Fruit fly (Drosophila melanogaster): ENCODE results near the gene disco-r.
A peak's percentile ranks its signal among the peaks of the same experiment; 100 is the strongest.

disco-r gene

DNA sequence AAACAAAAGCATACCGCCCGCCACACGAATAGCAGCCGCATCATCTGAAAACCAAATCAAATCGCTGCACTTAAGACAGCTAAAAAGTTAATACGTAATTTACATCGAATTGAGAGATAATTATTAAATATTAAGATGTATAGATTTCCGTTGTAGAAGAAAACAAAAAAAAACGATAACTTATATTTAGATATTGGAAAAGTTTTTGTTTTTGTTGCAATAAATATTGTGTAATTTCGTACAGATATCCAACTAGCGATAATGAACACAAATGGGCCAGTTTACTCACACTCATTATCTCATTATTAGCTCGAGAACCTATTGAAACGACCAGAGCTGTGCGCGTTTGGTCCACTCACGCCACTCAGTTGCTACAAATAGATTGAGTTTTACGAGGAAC lies 8.2 kb downstream of the disco-r start (continued):
- TF ChIP-seq so (GFP tag; IDR thresholded peaks at IDR 0.05) (peak; percentile 32; the same call in 1 of the 3 replicates), lov (optimal IDR thresholded peaks at IDR 0.05) (no peak), lov (GFP tag; IDR thresholded peaks at IDR 0.05) (no peak), CG8478 (optimal IDR thresholded peaks at IDR 0.05) (no peak), ab (GFP tag; optimal IDR thresholded peaks at IDR 0.05) (no peak), HLH54F (GFP tag; optimal IDR thresholded peaks at IDR 0.05) (no peak), Oli (tag; optimal IDR thresholded peaks at IDR 0.05) (peak; percentile 86), CG30403 (GFP tag; optimal IDR thresholded peaks at IDR 0.05) (peak; percentile 72), Dip3 (GFP tag; optimal IDR thresholded peaks at IDR 0.05) (no peak), ham (GFP tag; IDR thresholded peaks at IDR 0.05) (no peak), toy (GFP tag; IDR thresholded peaks at IDR 0.05) (no peak), CG1233 (GFP tag; optimal IDR thresholded peaks at IDR 0.05) (peak; percentile 74), CG4282 (GFP tag; optimal IDR thresholded peaks at IDR 0.05) (no peak), trem (tag; optimal IDR thresholded peaks at IDR 0.05) (peak; percentile 26), gsb (GFP tag; IDR thresholded peaks at IDR 0.05) (no peak), TFAM (GFP tag; optimal IDR thresholded peaks at IDR 0.05) (no peak), CG11723 (GFP tag; optimal IDR thresholded peaks at IDR 0.05) (peak; percentile 46), tgo (GFP tag; IDR thresholded peaks at IDR 0.05) (peak; percentile 53), amos (GFP tag; IDR thresholded peaks at IDR 0.05; ENCODE audit: partially characterized antibody) (no peak), unc-4 (GFP tag; IDR thresholded peaks at IDR 0.05; ENCODE audit: partially characterized antibody) (no peak), CG4707 (GFP tag; optimal IDR thresholded peaks at IDR 0.05) (no peak), wor (GFP tag; IDR thresholded peaks at IDR 0.05) (peak; percentile 37; the same call in 1 of the 2 replicates), zfh2 (GFP tag; optimal IDR thresholded peaks at IDR 0.05) (no peak), CG32532 (GFP tag; IDR thresholded peaks at IDR 0.05) (no peak), H2.0 (GFP tag; IDR thresholded peaks at IDR 0.05) (no peak), ci (GFP tag; IDR thresholded peaks at IDR 0.05) (peak; percentile 58; the same call in 1 of the 3 replicates), unpg (GFP tag; optimal IDR thresholded peaks at IDR 0.05) (peak; percentile 67), nom (GFP tag; optimal IDR thresholded peaks at IDR 0.05) (peak; percentile 20), CG17829 (tag; optimal IDR thresholded peaks at IDR 0.05) (peak; percentile 70), CG7556 (GFP tag; optimal IDR thresholded peaks at IDR 0.05) (peak; percentile 86), Bgb (GFP tag; IDR thresholded peaks at IDR 0.05; ENCODE audit: partially characterized antibody) (no peak), CG5180 (GFP tag; optimal IDR thresholded peaks at IDR 0.05) (peak; percentile 62), CG2116 (GFP tag; optimal IDR thresholded peaks at IDR 0.05) (peak; percentile 2), vfl (GFP tag; optimal IDR thresholded peaks at IDR 0.05) (no peak), fd3F (GFP tag; optimal IDR thresholded peaks at IDR 0.05) (peak; percentile 46), CG2712 (tag; optimal IDR thresholded peaks at IDR 0.05) (peak; percentile 82), kay (GFP tag; optimal IDR thresholded peaks at IDR 0.05) (peak; percentile 25), CG7839 (tag; optimal IDR thresholded peaks at IDR 0.05) (peak; percentile 82), pho (GFP tag; optimal IDR thresholded peaks at IDR 0.05) (no peak), Nf-YC (tag; optimal IDR thresholded peaks at IDR 0.05) (peak; percentile 63), D (optimal IDR thresholded peaks at IDR 0.05) (no peak), D (GFP tag; optimal IDR thresholded peaks at IDR 0.05) (peak; percentile 87), grau (tag; optimal IDR thresholded peaks at IDR 0.05) (peak; percentile 71), en (GFP tag; optimal IDR thresholded peaks at IDR 0.05) (no peak), Hr51 (GFP tag; optimal IDR thresholded peaks at IDR 0.05) (peak in 1 of 2 experiments; percentile 78), CG33557 (GFP tag; optimal IDR thresholded peaks at IDR 0.05) (peak; percentile 71), CG5245 (GFP tag; optimal IDR thresholded peaks at IDR 0.05) (peak; percentile 1), YL-1 (GFP tag; optimal IDR thresholded peaks at IDR 0.05) (peak; percentile 5), Deaf1 (tag; optimal IDR thresholded peaks at IDR 0.05) (peak; percentile 43), CG7987 (GFP tag; optimal IDR thresholded peaks at IDR 0.05) (no peak), CG12219 (GFP tag; optimal IDR thresholded peaks at IDR 0.05) (peak; percentile 52), sens-2 (GFP tag; IDR thresholded peaks at IDR 0.05) (no peak)

All from whole organism, embryonic.